Worm (Caenorhabditis elegans) whole organism, young adult: ENCODE data around the gene nhr-42.

ENCODE experiments used
- F33H1.4 ChIP-seq: fragments of 200-800 bp; sonication (Bioruptor generic); IDR thresholded peaks from 2 replicates; pipeline ENCODE4 v1.3.6; 2022; ENCODE audit warnings: missing genetic modification reagents, missing genetic modification characterization, missing compliant biosample characterization
- F37B4.10 ChIP-seq: fragments of 200-800 bp; sonication (Bioruptor generic); IDR thresholded peaks from 2 replicates; pipeline ENCODE4 v1.3.6; 2022; ENCODE audit warnings: missing genetic modification characterization, missing compliant biosample characterization
- F49E8.2 ChIP-seq: sonication (generic microtip); optimal IDR thresholded peaks from 3 replicates; lab custom pipeline; 2017; ENCODE audit warnings: missing genetic modification characterization, mild to moderate bottlenecking, missing compliant biosample characterization, antibody characterized with exemption, moderate library complexity; ENCODE audit not compliant: insufficient read depth
- Y79H2A.3 ChIP-seq: fragments of 200-800 bp; sonication (Bioruptor generic); conservative IDR thresholded peaks from 2 replicates; pipeline ENCODE4 v1.3.6; 2022; ENCODE audit warnings: missing genetic modification reagents, missing genetic modification characterization, missing compliant biosample characterization
- akir-1 ChIP-seq: fragments of 200-800 bp; sonication (Bioruptor generic); optimal IDR thresholded peaks from 2 replicates; lab custom pipeline; 2018; ENCODE audit warnings: mild to moderate bottlenecking, missing genetic modification characterization, moderate library complexity, missing compliant biosample characterization
- athp-1 ChIP-seq: sonication (generic microtip); optimal IDR thresholded peaks from 2 replicates; lab custom pipeline; 2017; ENCODE audit warnings: mild to moderate bottlenecking, missing genetic modification characterization, missing compliant biosample characterization
- attf-5 ChIP-seq: fragments of 200-800 bp; sonication (Bioruptor generic); optimal IDR thresholded peaks from 2 replicates; lab custom pipeline; 2018; ENCODE audit warnings: mild to moderate bottlenecking, missing genetic modification characterization, missing compliant biosample characterization
- attf-6 ChIP-seq: fragments of 200-800 bp; sonication (Bioruptor generic); IDR thresholded peaks from 2 replicates; pipeline ENCODE4 v1.3.6; 2022; ENCODE audit warnings: missing genetic modification reagents, missing genetic modification characterization, missing compliant biosample characterization
- die-1 ChIP-seq: sonication (generic microtip); optimal IDR thresholded peaks from 2 replicates; lab custom pipeline; 2016; ENCODE audit warnings: missing genotype, mild to moderate bottlenecking, missing genetic modification characterization, missing compliant biosample characterization
- ets-4 ChIP-seq: fragments of 200-800 bp; sonication (Bioruptor generic); optimal IDR thresholded peaks from 2 replicates; lab custom pipeline; 2018; ENCODE audit warnings: mild to moderate bottlenecking, missing genetic modification characterization, missing compliant biosample characterization
- madf-10 ChIP-seq: sonication (generic microtip); optimal IDR thresholded peaks from 2 replicates; lab custom pipeline; 2016; ENCODE audit warnings: mild to moderate bottlenecking, missing genetic modification characterization, missing compliant biosample characterization
- madf-3 ChIP-seq: fragments of 200-800 bp; sonication (Bioruptor generic); IDR thresholded peaks from 2 replicates; pipeline ENCODE4 v1.3.6; 2022; ENCODE audit warnings: missing genetic modification reagents, missing genetic modification characterization, missing compliant biosample characterization
- mxl-1 ChIP-seq: sonication (generic microtip); optimal IDR thresholded peaks from 2 replicates; lab custom pipeline; 2016; ENCODE audit warnings: missing genetic modification characterization, missing compliant biosample characterization
- ztf-28 ChIP-seq: fragments of 200-800 bp; sonication (Bioruptor generic); IDR thresholded peaks from 2 replicates; pipeline ENCODE4 v1.3.6; 2022; ENCODE audit warnings: missing genetic modification reagents, missing genetic modification characterization, missing compliant biosample characterization

- TF ChIP-seq F33H1.4 (GFP tag; lab: Robert Waterston, UW) (no peak), F49E8.2 (tag; lab: Kevin White, UChicago) (no peak), Y79H2A.3 (GFP tag; lab: Robert Waterston, UW) (no peak), attf-6 (no peak), die-1 (no peak), attf-5 (GFP tag; lab: Kevin White, UChicago) (no peak), mxl-1 (tag; lab: Kevin White, UChicago) (no peak), F37B4.10 (GFP tag; lab: Robert Waterston, UW) (no peak), madf-3 (GFP tag; lab: Robert Waterston, UW) (no peak), ztf-28 (GFP tag; lab: Robert Waterston, UW) (no peak), ets-4 (GFP tag; lab: Kevin White, UChicago) (no peak), akir-1 (GFP tag; lab: Kevin White, UChicago) (no peak), athp-1 (tag; lab: Kevin White, UChicago) (no peak), madf-10 (tag; lab: Kevin White, UChicago) (no peak)
Measured at ce11 chrV:6956237-6956636, 42.4 kb upstream of the nhr-42 start, which contains the start of gene mec-1.
